Fruit fly (Drosophila melanogaster) whole organism, embryonic: ENCODE measurements around the gene MBD-R2.

Experiments used
- ATbp ChIP-seq: fragments of 200-800 bp; sonication (Bioruptor generic); optimal IDR thresholded peaks from 2 replicates; lab custom pipeline; 2017; ENCODE audit warnings: missing biosample characterization, mild to moderate bottlenecking, missing genetic modification characterization, missing genetic modification reagents
- Atf6 ChIP-seq: fragments of 200-800 bp; sonication (Bioruptor generic); IDR thresholded peaks from 2 replicates; pipeline ENCODE4 v1.3.6; 2022; ENCODE audit warnings: missing biosample characterization, missing genetic modification characterization
- B-H1 ChIP-seq: fragments of 200-800 bp; sonication (Bioruptor generic); IDR thresholded peaks from 3 replicates; pipeline ENCODE4 v1.3.6; 2022; ENCODE audit warnings: missing biosample characterization, missing genetic modification characterization
- CG10321 ChIP-seq: fragments of 200-800 bp; sonication (Bioruptor generic); IDR thresholded peaks from 2 replicates; pipeline ENCODE4 v1.3.6; 2022; ENCODE audit warnings: missing biosample characterization, missing genetic modification characterization
- CG10543 ChIP-seq: fragments of 200-800 bp; sonication (Bioruptor generic); optimal IDR thresholded peaks from 3 replicates; lab custom pipeline; 2017; ENCODE audit warnings: missing biosample characterization, mild to moderate bottlenecking, missing genetic modification characterization, moderate library complexity
- CG10959 ChIP-seq: fragments of 200-800 bp; sonication (Bioruptor generic); IDR thresholded peaks from 2 replicates; pipeline ENCODE4 v1.3.6; 2022; ENCODE audit warnings: missing biosample characterization, missing genetic modification characterization
- CG11504 ChIP-seq: fragments of 200-800 bp; sonication (Bioruptor generic); optimal IDR thresholded peaks from 3 replicates; lab custom pipeline; 2019; ENCODE audit warnings: missing biosample characterization, mild to moderate bottlenecking, missing genetic modification characterization, moderate library complexity
- CG12104 ChIP-seq: fragments of 200-800 bp; sonication (Bioruptor generic); optimal IDR thresholded peaks from 3 replicates; lab custom pipeline; 2016; ENCODE audit warnings: missing biosample characterization, missing genetic modification characterization
- CG15011 ChIP-seq: fragments of 200-800 bp; sonication (Bioruptor generic); optimal IDR thresholded peaks from 3 replicates; lab custom pipeline; 2018; ENCODE audit warnings: missing biosample characterization, mild to moderate bottlenecking, missing genetic modification characterization
- CG1602 ChIP-seq: fragments of 200-800 bp; sonication (Bioruptor generic); optimal IDR thresholded peaks from 3 replicates; lab custom pipeline; 2016; ENCODE audit warnings: missing biosample characterization, missing genetic modification characterization
- CG16813 ChIP-seq: fragments of 200-800 bp; sonication (Bioruptor generic); IDR thresholded peaks from 3 replicates; pipeline ENCODE4 v1.3.6; 2022; ENCODE audit warnings: missing biosample characterization, missing genetic modification characterization; ENCODE audit not compliant: partially characterized antibody
- CG17912 ChIP-seq: fragments of 200-800 bp; sonication (Bioruptor generic); optimal IDR thresholded peaks from 2 replicates; lab custom pipeline; 2018; ENCODE audit warnings: missing biosample characterization, mild to moderate bottlenecking, missing genetic modification characterization
- CG1832 ChIP-seq: fragments of 200-800 bp; sonication (Bioruptor generic); optimal IDR thresholded peaks from 2 replicates; lab custom pipeline; 2017; ENCODE audit warnings: missing biosample characterization, mild to moderate bottlenecking, missing genetic modification characterization, inconsistent platforms
- CG31388 ChIP-seq: fragments of 200-800 bp; sonication (Bioruptor generic); optimal IDR thresholded peaks from 2 replicates; lab custom pipeline; 2016; ENCODE audit warnings: missing biosample characterization, missing genetic modification characterization
- CG4404 ChIP-seq: fragments of 200-800 bp; sonication (Bioruptor generic); IDR thresholded peaks from 2 replicates; pipeline ENCODE4 v1.3.6; 2022; ENCODE audit warnings: missing biosample characterization, missing genetic modification characterization
- CG6175 ChIP-seq: fragments of 200-800 bp; sonication (Bioruptor generic); IDR thresholded peaks from 3 replicates; pipeline ENCODE4 v1.3.6; 2022; ENCODE audit warnings: missing biosample characterization, missing genetic modification characterization
- CG7963 ChIP-seq: fragments of 200-800 bp; sonication (Bioruptor generic); IDR thresholded peaks from 3 replicates; pipeline ENCODE4 v1.3.6; 2022; ENCODE audit warnings: missing biosample characterization, missing genetic modification characterization; ENCODE audit not compliant: partially characterized antibody
- CG9437 ChIP-seq: fragments of 200-800 bp; sonication (Bioruptor generic); optimal IDR thresholded peaks from 2 replicates; lab custom pipeline; 2018; ENCODE audit warnings: missing biosample characterization, mild to moderate bottlenecking, missing genetic modification characterization
- CTCF ChIP-seq: fragments of 200-800 bp; sonication (Bioruptor generic); optimal IDR thresholded peaks from 2 replicates; lab custom pipeline; 2017; ENCODE audit warnings: missing biosample characterization, mild to moderate bottlenecking, missing genetic modification characterization, moderate library complexity
- CkIIα-i1 ChIP-seq: fragments of 200-800 bp; sonication (Bioruptor generic); IDR thresholded peaks from 2 replicates; pipeline ENCODE4 v1.3.6; 2022; ENCODE audit warnings: missing biosample characterization, missing genetic modification characterization
- CrebB ChIP-seq: fragments of 200-800 bp; sonication (Bioruptor generic); optimal IDR thresholded peaks from 3 replicates; lab custom pipeline; 2018; ENCODE audit warnings: missing biosample characterization, mild to moderate bottlenecking, missing genetic modification characterization
- D ChIP-seq, 2 experiments: fragments of 200-800 bp in 1 of 2; fragments of >200 bp in 1 of 2; sonication (Bioruptor generic) in 1 of 2; optimal IDR thresholded peaks; 2 replicates in 1 of 2; 3 replicates in 1 of 2; lab custom pipeline; 2017; ENCODE audit warnings: mild to moderate bottlenecking in 1 of 2, missing biosample characterization in 1 of 2, missing genetic modification characterization in 1 of 2, missing genetic modification reagents in 1 of 2
- E2f2 ChIP-seq: fragments of 200-800 bp; sonication (Bioruptor generic); IDR thresholded peaks from 2 replicates; pipeline ENCODE4 v1.3.6; 2022; ENCODE audit warnings: missing biosample characterization, missing genetic modification characterization
- HLHmδ ChIP-seq: fragments of 200-800 bp; sonication (Bioruptor generic); optimal IDR thresholded peaks from 2 replicates; lab custom pipeline; 2018; ENCODE audit warnings: missing biosample characterization, mild to moderate bottlenecking, missing genetic modification characterization, moderate library complexity
- Hey ChIP-seq: fragments of 200-800 bp; sonication (Bioruptor generic); optimal IDR thresholded peaks from 3 replicates; lab custom pipeline; 2018; ENCODE audit warnings: missing biosample characterization, mild to moderate bottlenecking, missing genetic modification characterization
- Hr3 ChIP-seq: fragments of 200-800 bp; sonication (Bioruptor generic); optimal IDR thresholded peaks from 3 replicates; lab custom pipeline; 2016; ENCODE audit warnings: missing biosample characterization, missing genetic modification characterization
- Hr39 ChIP-seq: fragments of >200 bp; optimal IDR thresholded peaks from 2 replicates; lab custom pipeline; 2017
- Lhr ChIP-seq: fragments of 200-800 bp; sonication (Bioruptor generic); optimal IDR thresholded peaks from 3 replicates; lab custom pipeline; 2017; ENCODE audit warnings: mild to moderate bottlenecking, missing biosample characterization, missing genetic modification reagents, missing genetic modification characterization
- Lpt ChIP-seq: fragments of >200 bp; optimal IDR thresholded peaks from 2 replicates; lab custom pipeline; 2018; ENCODE audit warnings: missing biosample characterization, missing genetic modification characterization
- Neu2 ChIP-seq: fragments of 200-800 bp; sonication (Bioruptor generic); optimal IDR thresholded peaks from 3 replicates; lab custom pipeline; 2016; ENCODE audit warnings: missing biosample characterization, missing genetic modification characterization, borderline replicate concordance
- PHDP ChIP-seq: fragments of 200-800 bp; sonication (Bioruptor generic); optimal IDR thresholded peaks from 3 replicates; lab custom pipeline; 2018; ENCODE audit warnings: missing biosample characterization, mild to moderate bottlenecking, missing genetic modification characterization, moderate library complexity
- Scr ChIP-seq: fragments of 200-800 bp; sonication (Bioruptor generic); IDR thresholded peaks from 2 replicates; pipeline ENCODE4 v1.3.6; 2022; ENCODE audit warnings: missing biosample characterization, missing genetic modification characterization; ENCODE audit not compliant: partially characterized antibody
- Sox100B ChIP-seq: fragments of 200-800 bp; sonication (Bioruptor generic); optimal IDR thresholded peaks from 3 replicates; lab custom pipeline; 2018; ENCODE audit warnings: missing biosample characterization, mild to moderate bottlenecking, missing genetic modification characterization
- Sry-β ChIP-seq: fragments of 200-800 bp; sonication (Bioruptor generic); optimal IDR thresholded peaks from 2 replicates; lab custom pipeline; 2018; ENCODE audit warnings: missing biosample characterization, mild to moderate bottlenecking, missing genetic modification characterization, moderate library complexity
- Usf ChIP-seq: fragments of 200-800 bp; sonication (Bioruptor generic); optimal IDR thresholded peaks from 2 replicates; lab custom pipeline; 2017; ENCODE audit warnings: missing genotype, missing biosample characterization, missing genetic modification characterization
- ara ChIP-seq: fragments of 200-800 bp; sonication (Bioruptor generic); IDR thresholded peaks from 2 replicates; pipeline ENCODE4 v1.3.6; 2022; ENCODE audit warnings: missing biosample characterization, missing genetic modification characterization
- cad ChIP-seq: fragments of >200 bp; optimal IDR thresholded peaks from 2 replicates; lab custom pipeline; 2017; ENCODE audit warnings: missing biosample characterization, missing genetic modification characterization
- corto ChIP-seq: fragments of 200-800 bp; sonication (Bioruptor generic); optimal IDR thresholded peaks from 2 replicates; lab custom pipeline; 2016; ENCODE audit warnings: missing biosample characterization, mild to moderate bottlenecking, missing genetic modification characterization, moderate library complexity
- knrl ChIP-seq: fragments of 200-800 bp; sonication (Bioruptor generic); IDR thresholded peaks from 3 replicates; pipeline ENCODE4 v1.3.6; 2022; ENCODE audit warnings: missing biosample characterization, missing genetic modification characterization; ENCODE audit not compliant: partially characterized antibody
- lov ChIP-seq, 2 experiments: fragments of 200-800 bp in 1 of 2; fragments of >200 bp in 1 of 2; sonication (Bioruptor generic) in 1 of 2; IDR thresholded peaks in 1 of 2; optimal IDR thresholded peaks in 1 of 2; 2 replicates in 1 of 2; 3 replicates in 1 of 2; pipeline versions ENCODE4 v1.3.6 to Lab custom; 2017 to 2022; ENCODE audit warnings: missing biosample characterization in 1 of 2, missing genetic modification characterization in 1 of 2
- sima ChIP-seq: fragments of 200-800 bp; sonication (Bioruptor generic); optimal IDR thresholded peaks from 2 replicates; lab custom pipeline; 2016; ENCODE audit warnings: missing biosample characterization, missing genetic modification characterization
- so ChIP-seq: fragments of 200-800 bp; sonication (Bioruptor generic); IDR thresholded peaks from 3 replicates; pipeline ENCODE4 v1.3.6; 2022; ENCODE audit warnings: missing biosample characterization, missing genetic modification characterization
- stwl ChIP-seq: fragments of 200-800 bp; sonication (Bioruptor generic); optimal IDR thresholded peaks from 3 replicates; lab custom pipeline; 2018; ENCODE audit warnings: missing biosample characterization, mild to moderate bottlenecking, missing genetic modification characterization, moderate library complexity
- tll ChIP-seq, 2 experiments: fragments of 200-800 bp in 1 of 2; fragments of >200 bp in 1 of 2; sonication (Bioruptor generic) in 1 of 2; optimal IDR thresholded peaks; 2 replicates each; lab custom pipeline; 2017 to 2019; ENCODE audit warnings: missing biosample characterization in 2 of 2, missing genetic modification characterization in 2 of 2, mild to moderate bottlenecking in 1 of 2, moderate library complexity in 1 of 2
- toy ChIP-seq: fragments of 200-800 bp; sonication (Bioruptor generic); IDR thresholded peaks from 2 replicates; pipeline ENCODE4 v1.3.6; 2022; ENCODE audit warnings: missing biosample characterization, missing genetic modification characterization
- trh ChIP-seq: fragments of 200-800 bp; sonication (Bioruptor generic); optimal IDR thresholded peaks from 2 replicates; lab custom pipeline; 2016; ENCODE audit warnings: missing biosample characterization, missing genetic modification characterization
- vnd ChIP-seq: fragments of 200-800 bp; sonication (Bioruptor generic); IDR thresholded peaks from 3 replicates; pipeline ENCODE4 v1.3.6; 2022; ENCODE audit warnings: missing biosample characterization, missing genetic modification characterization; ENCODE audit not compliant: partially characterized antibody
- wdn ChIP-seq: fragments of 200-800 bp; sonication (Bioruptor generic); IDR thresholded peaks from 2 replicates; pipeline ENCODE4 v1.3.6; 2022; ENCODE audit warnings: missing biosample characterization, missing genetic modification characterization
- zen ChIP-seq: fragments of 200-800 bp; sonication (Bioruptor generic); optimal IDR thresholded peaks from 3 replicates; lab custom pipeline; 2018; ENCODE audit warnings: missing biosample characterization, mild to moderate bottlenecking, missing genetic modification characterization, moderate library complexity

Gene MBD-R2

DNA sequence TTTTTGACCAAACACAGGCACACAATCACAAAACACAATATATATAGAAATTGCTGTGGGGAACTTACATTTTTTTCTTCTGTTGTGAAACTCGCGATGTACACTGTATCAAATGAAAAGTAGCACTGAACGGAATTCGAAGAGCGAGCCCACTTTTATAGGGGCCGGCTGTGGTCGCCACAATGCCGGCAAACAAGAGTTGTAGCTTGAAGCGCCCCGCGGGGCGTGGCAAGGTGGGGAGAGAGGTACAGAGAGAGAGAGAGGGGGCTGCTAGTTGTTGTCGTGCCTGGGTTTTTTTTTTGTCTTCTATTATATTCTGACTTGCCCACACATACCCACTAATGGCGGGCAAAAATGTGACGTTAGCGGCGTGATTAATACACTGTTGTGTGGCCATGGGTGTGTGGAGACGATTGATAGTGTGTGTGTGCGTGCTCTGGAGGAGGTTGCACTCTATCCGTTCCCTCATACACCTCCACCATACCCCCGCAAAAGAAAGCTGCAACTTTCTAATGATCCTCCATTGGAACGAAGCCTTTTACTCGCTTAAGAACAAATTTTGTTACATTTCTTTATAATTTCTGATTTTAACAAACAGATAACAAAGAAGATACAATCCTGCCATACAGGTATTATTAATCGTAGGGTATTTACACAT lies 13.2 kb upstream of the MBD-R2 start, which contains the start of gene GstD1 (continued):
- TF ChIP-seq stwl (tag; lab: Kevin White, UChicago): no peak
- no peak for TF ChIP-seq CG4404 (GFP tag; lab: Robert Waterston, UW)
- TF ChIP-seq CG31388 (GFP tag; lab: Kevin White, UChicago): no peak
- no peak for TF ChIP-seq sima (GFP tag; lab: Kevin White, UChicago)
- TF ChIP-seq Hr39 (lab: Kevin White, UChicago): no peak
- TF ChIP-seq lov (optimal IDR thresholded peaks at IDR 0.05; lab: Kevin White, UChicago): no peak
- TF ChIP-seq lov (GFP tag; IDR thresholded peaks at IDR 0.05; lab: Robert Waterston, UW): 0 out of 3 replicates have a peak, but pooled peaks have one; percentile 46
- no peak for TF ChIP-seq Lpt (GFP tag; lab: Kevin White, UChicago)
- TF ChIP-seq CTCF: no peak
- TF ChIP-seq PHDP (tag; lab: Kevin White, UChicago): peak; percentile 14
- TF ChIP-seq E2f2 (GFP tag; lab: Robert Waterston, UW): 0 out of 2 replicates have a peak, but pooled peaks have one; percentile 25
- peak; percentile 28 for TF ChIP-seq CG12104 (GFP tag; lab: Kevin White, UChicago)
- TF ChIP-seq Usf (GFP tag; lab: Kevin White, UChicago): peak; percentile 14
- no peak for TF ChIP-seq CG16813 (GFP tag; lab: Robert Waterston, UW)
- TF ChIP-seq CG11504 (tag; lab: Kevin White, UChicago): peak; percentile 50
- TF ChIP-seq Lhr (GFP tag; lab: Kevin White, UChicago): no peak
- no peak for TF ChIP-seq trh (GFP tag; lab: Kevin White, UChicago)
- no peak for TF ChIP-seq zen (tag; lab: Kevin White, UChicago)
- no peak for TF ChIP-seq Neu2 (GFP tag; lab: Kevin White, UChicago)
- no peak for TF ChIP-seq CG10959 (GFP tag; lab: Robert Waterston, UW)
- no peak; the same call in 2 of the 3 replicates for TF ChIP-seq knrl (GFP tag; lab: Robert Waterston, UW)
- peak; percentile 8 for TF ChIP-seq ATbp (GFP tag; lab: Kevin White, UChicago)
- no peak for TF ChIP-seq CrebB (tag; lab: Kevin White, UChicago)
- TF ChIP-seq vnd: no peak
- TF ChIP-seq CG1602: no peak
- TF ChIP-seq CG10543: peak; percentile 89
- peak; percentile 35 for TF ChIP-seq CG9437 (GFP tag; lab: Kevin White, UChicago)
- TF ChIP-seq ara: no peak
- TF ChIP-seq CG7963 (GFP tag; lab: Robert Waterston, UW): peak; percentile 45; the same call in 1 of the 3 replicates
- TF ChIP-seq CkIIα-i1 (GFP tag; lab: Robert Waterston, UW): no peak
- no peak for TF ChIP-seq CG17912 (GFP tag; lab: Kevin White, UChicago)
- TF ChIP-seq Sry-β: no peak
- TF ChIP-seq D (optimal IDR thresholded peaks at IDR 0.05; lab: Kevin White, UChicago): no peak
- no peak for TF ChIP-seq D (GFP tag; optimal IDR thresholded peaks at IDR 0.05; lab: Kevin White, UChicago)
- no peak for TF ChIP-seq HLHmδ
- no peak for TF ChIP-seq toy (GFP tag; lab: Robert Waterston, UW)
- 0 out of 2 replicates have a peak, but pooled peaks have one; percentile 20 for TF ChIP-seq CG10321 (GFP tag; lab: Robert Waterston, UW)
- TF ChIP-seq wdn (GFP tag; lab: Robert Waterston, UW): no peak; the same call in 1 of the 2 replicates
- peak; percentile 43; the same call in 1 of the 2 replicates for TF ChIP-seq Atf6 (GFP tag; lab: Robert Waterston, UW)
- TF ChIP-seq tll (GFP tag; optimal IDR thresholded peaks at IDR 0.05; lab: Kevin White, UChicago): no peak
- peak; percentile 40 for TF ChIP-seq Scr (GFP tag; lab: Robert Waterston, UW)
- no peak for TF ChIP-seq CG1832 (GFP tag; lab: Kevin White, UChicago)
- no peak for TF ChIP-seq B-H1 (GFP tag; lab: Robert Waterston, UW)
- peak; percentile 18 for TF ChIP-seq Hey (tag; lab: Kevin White, UChicago)
- TF ChIP-seq CG6175 (GFP tag; lab: Robert Waterston, UW): peak; percentile 92
- TF ChIP-seq cad (GFP tag; lab: Kevin White, UChicago): no peak
- TF ChIP-seq so (GFP tag; lab: Robert Waterston, UW): no peak; the same call in 2 of the 3 replicates
- peak; percentile 18 for TF ChIP-seq Sox100B (GFP tag; lab: Kevin White, UChicago)
- TF ChIP-seq Hr3 (GFP tag; lab: Kevin White, UChicago): peak; percentile 39
- no peak for TF ChIP-seq corto (GFP tag; lab: Kevin White, UChicago)
- TF ChIP-seq CG15011 (GFP tag; lab: Kevin White, UChicago): peak; percentile 4
